Worm (Caenorhabditis elegans) whole organism, dauer: ENCODE results near the gene unc-42.

ENCODE experiments used
- unc-62 ChIP-seq: sonication (generic microtip); optimal IDR thresholded peaks from 2 replicates; lab custom pipeline; 2017; ENCODE audit warnings: missing biosample characterization, missing genetic modification reagents, missing genetic modification characterization

unc-42 gene

DNA sequence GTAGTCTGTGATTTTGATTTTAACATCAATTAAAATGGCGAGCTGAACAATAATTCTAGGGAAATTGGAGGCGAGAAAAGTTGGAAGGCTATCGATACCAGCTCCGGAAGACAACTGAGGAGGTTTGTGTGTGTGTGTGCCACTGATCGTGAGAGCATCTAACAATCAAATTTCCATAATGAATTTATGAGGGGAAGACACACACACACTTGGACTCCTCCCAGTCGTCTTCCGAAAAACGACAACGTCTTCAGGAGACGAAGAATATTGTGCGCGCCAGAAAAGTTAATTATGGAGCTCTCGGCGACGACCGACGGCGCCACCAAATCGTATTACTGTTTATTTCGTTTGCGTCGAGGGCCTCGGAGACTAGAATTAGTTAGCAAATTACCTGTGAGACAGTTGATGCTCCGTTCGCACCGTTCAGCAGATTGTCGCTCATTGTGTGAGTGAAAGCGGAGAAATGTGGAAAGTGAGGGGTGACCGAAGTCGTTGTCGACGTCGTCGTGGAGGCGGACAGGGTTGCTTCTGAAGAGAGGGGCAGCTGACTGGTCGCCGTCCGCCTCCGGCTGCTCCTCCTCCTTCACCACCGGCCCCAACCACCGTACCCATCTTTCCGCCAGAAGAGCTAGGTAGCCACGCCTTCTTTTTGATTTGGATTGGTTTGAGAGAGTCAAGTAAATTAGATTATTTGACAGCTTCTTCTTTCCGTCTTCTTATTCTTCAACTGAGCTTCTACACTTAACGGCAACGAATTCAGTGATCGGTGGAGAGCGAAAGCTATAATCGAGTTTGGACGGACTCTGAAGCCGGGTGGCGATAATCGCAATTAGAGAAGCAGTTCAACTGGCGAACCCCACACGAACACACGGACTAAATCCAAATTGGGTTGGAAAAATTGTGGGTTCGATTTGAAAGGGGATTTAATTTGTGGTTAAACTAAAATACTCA lies at the start of gene unc-42:
TSS of gene unc-42 (minus strand) at position 564 of the 951 bp plus-strand sequence.
- TF ChIP-seq unc-62 (GFP tag; lab: Kevin White, UChicago) = no peak

DNA sequence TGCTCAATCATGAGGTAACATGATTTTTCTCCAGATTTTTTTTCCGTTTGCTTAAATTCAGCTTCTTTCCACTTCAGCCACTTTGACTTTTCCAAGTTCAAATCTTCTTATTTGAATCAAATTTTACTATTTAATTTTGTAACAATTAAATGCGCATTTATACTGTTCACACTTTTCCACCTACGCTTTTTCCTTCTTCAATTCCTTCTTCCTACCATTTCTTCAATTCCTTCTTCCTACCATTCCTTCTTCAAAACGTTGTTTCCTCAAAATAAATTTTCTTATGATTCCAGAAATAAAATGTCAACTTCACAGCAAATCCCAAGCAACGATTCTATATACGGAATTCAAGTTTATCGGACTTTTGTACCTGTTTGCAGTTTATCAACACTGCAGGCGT lies 47.2 kb upstream of the unc-42 start, which contains the start of gene sru-31:
TSS of gene sru-31 (plus strand) at position 301 of the 400 bp plus-strand sequence.
- TF ChIP-seq unc-62 (GFP tag; lab: Kevin White, UChicago) = no peak

ce11 chrV:9813527-9813926 lies 44.3 kb upstream of the unc-42 start, which contains the start of gene sru-30:
sru-30 (plus strand) TSS chrV:9813827.
- no peak for TF ChIP-seq unc-62 (GFP tag; lab: Kevin White, UChicago)

DNA sequence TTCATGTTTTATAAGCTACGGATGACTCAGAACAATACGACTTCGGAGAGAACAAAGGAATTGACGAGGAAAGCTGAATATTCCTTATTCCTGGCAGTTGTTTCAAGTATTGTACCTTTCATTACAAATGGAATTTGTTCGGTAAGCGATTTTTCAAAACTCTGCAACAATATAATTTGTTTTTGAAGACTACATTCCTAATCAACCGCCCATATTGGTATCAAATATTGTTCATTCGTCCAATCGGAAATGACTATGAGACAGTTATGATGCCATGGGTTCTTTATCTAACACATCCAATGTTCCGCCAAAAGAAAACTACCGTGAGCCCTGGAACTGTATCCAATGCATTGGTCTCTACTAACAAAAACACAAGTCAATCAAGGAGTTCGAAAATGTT lies 43.0 kb upstream of the unc-42 start:
- TF ChIP-seq unc-62 (GFP tag; lab: Kevin White, UChicago) = no peak

DNA sequence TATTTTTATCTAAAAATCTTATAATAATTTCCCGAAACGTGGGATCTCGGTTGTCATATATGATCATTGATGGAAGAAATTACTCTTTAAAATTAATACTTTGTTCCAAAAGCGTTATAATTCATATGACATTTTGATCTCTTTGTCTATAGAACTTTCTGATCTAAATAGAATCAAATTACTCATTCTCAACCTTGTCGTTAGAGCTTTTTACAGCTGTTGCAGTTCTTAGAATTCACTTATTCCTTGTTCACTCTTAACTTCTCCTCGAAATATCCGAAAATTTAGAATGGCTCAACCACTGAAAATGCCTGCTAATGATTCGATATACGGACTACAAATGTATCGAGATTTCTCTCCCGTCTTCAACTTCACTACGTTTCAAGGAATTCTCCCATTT lies 42.0 kb upstream of the unc-42 start, which contains the start of gene sru-29:
TSS of gene sru-29 (plus strand) at position 301 of the 400 bp plus-strand sequence.
- TF ChIP-seq unc-62 (GFP tag; lab: Kevin White, UChicago) = no peak

- TF ChIP-seq unc-62 (GFP tag; lab: Kevin White, UChicago) = no peak
Measured at ce11 chrV:9805161-9805560, 36.0 kb upstream of the unc-42 start, which contains the start of gene sru-37. sru-37 (plus strand) TSS chrV:9805461.

DNA sequence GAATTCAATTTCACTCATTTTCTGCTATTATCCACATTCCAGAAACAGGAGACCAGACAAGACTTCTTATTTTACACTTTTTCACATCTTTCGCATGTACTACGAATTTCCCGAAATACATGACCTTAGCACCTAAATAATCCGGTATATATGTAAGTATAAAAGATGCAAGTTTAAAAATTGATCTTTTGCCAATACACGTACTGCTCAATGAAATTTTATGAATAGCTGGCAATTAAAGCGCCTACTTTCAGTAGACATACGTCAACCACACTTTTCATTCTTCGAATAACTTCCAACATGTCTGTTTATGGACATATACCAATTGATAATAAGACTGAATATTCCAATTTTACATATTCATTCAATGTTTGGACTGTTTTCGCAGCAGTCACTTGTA lies 34.0 kb upstream of the unc-42 start, which contains the start of gene sru-39:
TSS of gene sru-39 (plus strand) at position 301 of the 400 bp plus-strand sequence.
- no peak for TF ChIP-seq unc-62 (GFP tag; lab: Kevin White, UChicago)

ce11 chrV:9801965-9802364 lies 32.8 kb upstream of the unc-42 start, which contains the start of gene F46B6.10:
F46B6.10 (minus strand) TSS chrV:9802065.
- no peak for TF ChIP-seq unc-62 (GFP tag; lab: Kevin White, UChicago)

DNA sequence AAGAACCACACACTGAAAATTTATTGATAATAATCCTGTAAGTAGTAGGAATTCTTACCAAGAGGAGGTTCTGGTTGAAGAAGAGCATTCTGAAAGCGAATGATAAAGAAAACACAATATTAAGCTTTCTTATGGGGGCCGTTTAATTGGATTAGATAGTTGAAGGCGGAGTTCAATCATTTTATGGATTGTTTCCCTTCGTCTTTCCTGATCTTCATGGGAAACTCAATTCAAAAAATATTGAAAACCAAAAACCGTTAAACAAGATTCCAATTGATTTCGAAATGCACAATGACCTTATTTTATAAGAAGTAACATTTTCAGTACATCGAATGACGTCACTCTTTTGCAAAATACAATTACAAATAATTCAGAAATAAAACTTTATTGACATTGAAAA lies 29.9 kb upstream of the unc-42 start, which contains the start of gene F46B6.13:
TSS of gene F46B6.13 (minus strand) at position 101 of the 400 bp plus-strand sequence.
- no peak for TF ChIP-seq unc-62 (GFP tag; lab: Kevin White, UChicago)

- no peak for TF ChIP-seq unc-62 (GFP tag; lab: Kevin White, UChicago)
Measured at ce11 chrV:9798212-9798611, 29.0 kb upstream of the unc-42 start.

ce11 chrV:9796562-9796961 lies 27.4 kb upstream of the unc-42 start, which contains the start of gene F46B6.9:
F46B6.9 (plus strand) TSS chrV:9796862.
- TF ChIP-seq unc-62 (GFP tag; lab: Kevin White, UChicago) = no peak

ce11 chrV:9796002-9796401 lies 26.8 kb upstream of the unc-42 start:
- no peak for TF ChIP-seq unc-62 (GFP tag; lab: Kevin White, UChicago)

DNA sequence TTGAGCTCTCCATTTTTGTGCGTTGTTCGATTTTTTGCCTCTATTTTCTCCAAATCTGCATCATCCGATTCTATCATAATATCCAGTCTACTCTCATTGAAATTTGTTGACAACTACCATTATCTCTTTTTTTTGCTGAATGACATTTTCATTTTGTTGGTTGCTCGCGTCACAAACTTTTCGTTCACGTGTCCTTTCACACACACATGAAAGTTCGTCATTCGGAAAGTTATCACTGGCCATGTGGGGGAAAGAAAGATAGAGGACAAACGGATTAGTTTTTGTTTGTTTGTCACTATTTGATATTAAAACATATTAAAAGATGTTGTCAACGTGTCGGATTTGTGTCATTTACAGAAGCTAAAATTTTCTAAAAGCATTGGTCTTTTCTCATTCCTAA lies 25.8 kb upstream of the unc-42 start:
- TF ChIP-seq unc-62 (GFP tag; lab: Kevin White, UChicago) = no peak

DNA sequence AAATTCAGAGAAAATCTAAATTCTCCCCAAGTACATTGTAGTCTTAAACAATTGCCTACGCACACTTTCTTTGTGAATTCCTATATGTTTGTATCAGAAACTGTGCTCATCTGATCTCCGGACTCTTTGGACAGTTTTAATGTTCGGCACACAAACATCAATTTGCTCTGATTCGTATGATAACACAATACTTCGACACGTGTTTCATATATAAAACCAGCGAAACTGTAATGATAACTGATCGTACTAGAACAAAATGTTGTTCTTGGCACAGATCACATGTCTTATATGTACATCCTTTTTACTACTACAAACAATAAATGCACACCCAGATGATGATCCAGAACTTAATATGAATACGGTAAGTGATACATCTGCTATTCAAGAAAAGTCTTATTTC lies 22.1 kb upstream of the unc-42 start, which contains the start of gene lipl-2:
TSS of gene lipl-2 (plus strand) at position 236 of the 400 bp plus-strand sequence.
- no peak for TF ChIP-seq unc-62 (GFP tag; lab: Kevin White, UChicago)

DNA sequence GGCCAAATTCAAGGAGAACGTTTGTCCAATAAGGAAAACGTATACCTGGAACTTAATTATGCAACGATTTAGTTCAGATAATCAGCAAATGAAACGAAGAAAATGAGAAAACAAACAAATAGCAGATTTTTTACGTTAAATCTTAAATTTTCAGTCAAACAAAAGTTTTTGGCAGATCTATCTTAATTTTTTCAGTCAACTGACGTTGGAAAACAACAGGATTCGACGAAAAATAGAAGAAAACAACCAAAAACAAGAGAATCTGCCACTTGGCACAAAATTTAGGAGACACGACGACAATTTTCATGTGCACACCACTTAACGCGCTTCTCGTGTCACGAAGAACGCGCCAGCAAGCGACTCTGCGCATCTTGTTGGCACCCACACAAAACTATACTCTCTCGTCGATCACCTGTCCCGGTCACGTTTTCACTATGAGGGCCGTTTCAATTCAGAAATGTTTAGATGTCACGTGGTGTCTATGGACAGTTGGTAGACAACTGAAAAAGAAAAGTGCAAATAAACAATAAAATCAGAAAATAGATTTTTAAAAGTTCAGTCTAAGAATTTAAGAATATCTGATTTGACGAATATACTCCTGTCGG lies 20.6 kb upstream of the unc-42 start, which contains the start of gene ztf-7:
TSS of gene ztf-7 (minus strand) at position 51 of the 605 bp plus-strand sequence.
- no peak for TF ChIP-seq unc-62 (GFP tag; lab: Kevin White, UChicago)

- TF ChIP-seq unc-62 (GFP tag; lab: Kevin White, UChicago) = no peak
Measured at ce11 chrV:9786721-9787131, 17.5 kb upstream of the unc-42 start, which contains the start of gene F46B6.6. F46B6.6 (minus strand) TSS chrV:9786868.
